Fruit fly (Drosophila melanogaster) whole organism, embryonic: Measurements from ENCODE around the gene mts.

Experiments used
- Awh ChIP-seq: fragments of 200-800 bp; sonication (Bioruptor generic); IDR thresholded peaks from 2 replicates; pipeline ENCODE4, ENCODE4 v1.3.6; 2022; ENCODE audit warnings: missing biosample characterization, missing genetic modification characterization
- CG10209 ChIP-seq: fragments of 200-800 bp; sonication (Bioruptor generic); optimal IDR thresholded peaks from 3 replicates; lab custom pipeline; 2017; ENCODE audit warnings: missing biosample characterization, mild to moderate bottlenecking, missing genetic modification characterization, missing genetic modification reagents
- CG10543 ChIP-seq: fragments of 200-800 bp; sonication (Bioruptor generic); optimal IDR thresholded peaks from 3 replicates; lab custom pipeline; 2017; ENCODE audit warnings: missing biosample characterization, mild to moderate bottlenecking, missing genetic modification characterization, moderate library complexity
- CG10654 ChIP-seq: fragments of 200-800 bp; sonication (Bioruptor generic); optimal IDR thresholded peaks from 2 replicates; lab custom pipeline; 2016; ENCODE audit warnings: missing biosample characterization, missing genetic modification characterization
- CG13287 ChIP-seq: fragments of 200-800 bp; sonication (Bioruptor generic); IDR thresholded peaks from 2 replicates; pipeline ENCODE4 v1.3.6; 2022; ENCODE audit warnings: missing biosample characterization, missing genetic modification characterization; ENCODE audit not compliant: partially characterized antibody
- CG14050 ChIP-seq: fragments of 200-800 bp; sonication (Bioruptor generic); IDR thresholded peaks from 3 replicates; pipeline ENCODE4 v1.3.6; 2022; ENCODE audit warnings: missing biosample characterization, missing genetic modification characterization
- CG14710 ChIP-seq: fragments of 200-800 bp; sonication (Bioruptor generic); optimal IDR thresholded peaks from 3 replicates; lab custom pipeline; 2019; ENCODE audit warnings: missing biosample characterization, mild to moderate bottlenecking, missing genetic modification characterization, moderate library complexity
- CG1529 ChIP-seq: fragments of 200-800 bp; sonication (Bioruptor generic); optimal IDR thresholded peaks from 3 replicates; lab custom pipeline; 2018; ENCODE audit warnings: missing biosample characterization, missing genetic modification characterization
- CG15479 ChIP-seq: fragments of 200-800 bp; sonication (Bioruptor generic); optimal IDR thresholded peaks from 3 replicates; lab custom pipeline; 2019; ENCODE audit warnings: missing biosample characterization, mild to moderate bottlenecking, missing genetic modification characterization, moderate library complexity
- CG1603 ChIP-seq: fragments of 200-800 bp; sonication (Bioruptor generic); optimal IDR thresholded peaks from 2 replicates; lab custom pipeline; 2019; ENCODE audit warnings: missing biosample characterization, mild to moderate bottlenecking, missing genetic modification characterization, moderate library complexity
- CG16779 ChIP-seq: fragments of 200-800 bp; sonication (Bioruptor generic); IDR thresholded peaks from 2 replicates; pipeline ENCODE4 v1.3.6; 2022; ENCODE audit warnings: missing biosample characterization, missing genetic modification characterization
- CG16863 ChIP-seq: fragments of 200-800 bp; sonication (Bioruptor generic); optimal IDR thresholded peaks from 3 replicates; lab custom pipeline; 2016; ENCODE audit warnings: missing biosample characterization, missing genetic modification characterization
- CG18599 ChIP-seq: fragments of 200-800 bp; sonication (Bioruptor generic); optimal IDR thresholded peaks from 3 replicates; lab custom pipeline; 2017; ENCODE audit warnings: missing biosample characterization, missing genetic modification characterization, mild to moderate bottlenecking, moderate library complexity, missing genetic modification reagents
- CG2889 ChIP-seq: fragments of 200-800 bp; sonication (Bioruptor generic); IDR thresholded peaks from 3 replicates; pipeline ENCODE4 v1.3.6; 2022; ENCODE audit warnings: missing biosample characterization, missing genetic modification characterization
- CG31365 ChIP-seq: fragments of 200-800 bp; sonication (Bioruptor generic); optimal IDR thresholded peaks from 2 replicates; lab custom pipeline; 2018; ENCODE audit warnings: missing biosample characterization, mild to moderate bottlenecking, missing genetic modification characterization
- CG4707 ChIP-seq: fragments of 200-800 bp; sonication (Bioruptor generic); optimal IDR thresholded peaks from 2 replicates; lab custom pipeline; 2018; ENCODE audit warnings: missing biosample characterization, mild to moderate bottlenecking, missing genetic modification characterization, moderate library complexity
- CG7271 ChIP-seq: fragments of 200-800 bp; sonication (Bioruptor generic); optimal IDR thresholded peaks from 2 replicates; lab custom pipeline; 2018; ENCODE audit warnings: missing biosample characterization, mild to moderate bottlenecking, missing genetic modification characterization, moderate library complexity
- CG9437 ChIP-seq: fragments of 200-800 bp; sonication (Bioruptor generic); optimal IDR thresholded peaks from 2 replicates; lab custom pipeline; 2018; ENCODE audit warnings: missing biosample characterization, mild to moderate bottlenecking, missing genetic modification characterization
- CG9609 ChIP-seq: fragments of 200-800 bp; sonication (Bioruptor generic); optimal IDR thresholded peaks from 3 replicates; lab custom pipeline; 2016; ENCODE audit warnings: missing biosample characterization, missing genetic modification characterization
- CG9727 ChIP-seq: fragments of 200-800 bp; sonication (Bioruptor generic); optimal IDR thresholded peaks from 3 replicates; lab custom pipeline; 2017; ENCODE audit warnings: missing biosample characterization, mild to moderate bottlenecking, missing genetic modification characterization
- CG9797 ChIP-seq: fragments of 200-800 bp; sonication (Bioruptor generic); optimal IDR thresholded peaks from 3 replicates; lab custom pipeline; 2018; ENCODE audit warnings: missing biosample characterization, mild to moderate bottlenecking, missing genetic modification characterization
- CTCF ChIP-seq: fragments of 200-800 bp; sonication (Bioruptor generic); optimal IDR thresholded peaks from 2 replicates; lab custom pipeline; 2017; ENCODE audit warnings: missing biosample characterization, mild to moderate bottlenecking, missing genetic modification characterization, moderate library complexity
- CkIIα-i1 ChIP-seq: fragments of 200-800 bp; sonication (Bioruptor generic); IDR thresholded peaks from 2 replicates; pipeline ENCODE4 v1.3.6; 2022; ENCODE audit warnings: missing biosample characterization, missing genetic modification characterization
- D19B ChIP-seq: fragments of 200-800 bp; sonication (Bioruptor generic); optimal IDR thresholded peaks from 2 replicates; lab custom pipeline; 2017; ENCODE audit warnings: missing biosample characterization, mild to moderate bottlenecking, missing genetic modification characterization
- Dip2 ChIP-seq: fragments of 200-800 bp; sonication (Bioruptor generic); IDR thresholded peaks from 2 replicates; pipeline ENCODE4 v1.3.6; 2022; ENCODE audit warnings: missing biosample characterization, missing genetic modification characterization
- Doc2 ChIP-seq: fragments of 200-800 bp; sonication (Bioruptor generic); IDR thresholded peaks from 2 replicates; pipeline ENCODE4 v1.3.6; 2022; ENCODE audit warnings: missing biosample characterization, missing genetic modification characterization
- Ets65A ChIP-seq: fragments of 200-800 bp; sonication (Bioruptor generic); peaks from one replicate; lab custom pipeline; 2016; ENCODE audit warnings: missing biosample characterization, missing genetic modification characterization
- HLH3B ChIP-seq: fragments of 200-800 bp; sonication (Bioruptor generic); IDR thresholded peaks from 2 replicates; pipeline ENCODE4 v1.3.6; 2022; ENCODE audit warnings: missing biosample characterization, missing genetic modification characterization
- Hmr ChIP-seq: fragments of 200-800 bp; sonication (Bioruptor generic); optimal IDR thresholded peaks from 3 replicates; lab custom pipeline; 2017; ENCODE audit warnings: mild to moderate bottlenecking, missing biosample characterization, missing genetic modification reagents, missing genetic modification characterization
- Mad ChIP-seq: fragments of 200-800 bp; sonication (Bioruptor generic); optimal IDR thresholded peaks from 2 replicates; lab custom pipeline; 2016; ENCODE audit warnings: missing biosample characterization, missing genetic modification characterization
- Opbp ChIP-seq: fragments of 200-800 bp; sonication (Bioruptor generic); IDR thresholded peaks from 3 replicates; pipeline ENCODE4 v1.3.6; 2022; ENCODE audit warnings: missing biosample characterization, missing genetic modification characterization; ENCODE audit not compliant: partially characterized antibody
- Poxn ChIP-seq: fragments of 200-800 bp; sonication (Bioruptor generic); IDR thresholded peaks from 2 replicates; pipeline ENCODE4 v1.3.6; 2022; ENCODE audit warnings: missing biosample characterization, missing genetic modification characterization
- Sry-β ChIP-seq: fragments of 200-800 bp; sonication (Bioruptor generic); optimal IDR thresholded peaks from 2 replicates; lab custom pipeline; 2018; ENCODE audit warnings: missing biosample characterization, mild to moderate bottlenecking, missing genetic modification characterization, moderate library complexity
- YL-1 ChIP-seq: fragments of 200-800 bp; sonication (Bioruptor generic); optimal IDR thresholded peaks from 3 replicates; lab custom pipeline; 2017; ENCODE audit warnings: missing biosample characterization, mild to moderate bottlenecking, missing genetic modification characterization
- ac ChIP-seq: fragments of 200-800 bp; sonication (Bioruptor generic); optimal IDR thresholded peaks from 3 replicates; lab custom pipeline; 2017; ENCODE audit warnings: missing biosample characterization, mild to moderate bottlenecking, missing genetic modification characterization
- az2 ChIP-seq: fragments of 200-800 bp; sonication (Bioruptor generic); optimal IDR thresholded peaks from 3 replicates; lab custom pipeline; 2016; ENCODE audit warnings: missing biosample characterization, missing genetic modification characterization
- btn ChIP-seq: fragments of 200-800 bp; sonication (Bioruptor generic); optimal IDR thresholded peaks from 2 replicates; lab custom pipeline; 2016; ENCODE audit warnings: missing biosample characterization, missing genetic modification characterization
- croc ChIP-seq: fragments of 200-800 bp; sonication (Bioruptor generic); conservative IDR thresholded peaks from 3 replicates; pipeline ENCODE4 v1.3.6; 2022; ENCODE audit warnings: missing biosample characterization, missing genetic modification characterization
- disco-r ChIP-seq: fragments of 200-800 bp; sonication (Bioruptor generic); optimal IDR thresholded peaks from 2 replicates; lab custom pipeline; 2016; ENCODE audit warnings: missing biosample characterization, missing genetic modification characterization
- dpn ChIP-seq, 2 experiments: fragments of 200-800 bp; sonication (Bioruptor generic); optimal IDR thresholded peaks; 3 replicates each; lab custom pipeline; 2016; ENCODE audit warnings: missing biosample characterization in 2 of 2, missing genetic modification characterization in 2 of 2
- jumu ChIP-seq: fragments of 200-800 bp; sonication (Bioruptor generic); optimal IDR thresholded peaks from 3 replicates; lab custom pipeline; 2016; ENCODE audit warnings: missing biosample characterization, missing genetic modification characterization
- kah ChIP-seq: fragments of 200-800 bp; sonication (Bioruptor generic); optimal IDR thresholded peaks from 2 replicates; lab custom pipeline; 2018; ENCODE audit warnings: missing biosample characterization, mild to moderate bottlenecking, missing genetic modification characterization
- klu ChIP-seq: fragments of 200-800 bp; sonication (Bioruptor generic); IDR thresholded peaks from 2 replicates; pipeline ENCODE4 v1.3.6; 2022; ENCODE audit warnings: missing biosample characterization, missing genetic modification characterization
- luna ChIP-seq: fragments of 200-800 bp; sonication (Bioruptor generic); optimal IDR thresholded peaks from 2 replicates; lab custom pipeline; 2016; ENCODE audit warnings: missing biosample characterization, missing genetic modification characterization
- onecut ChIP-seq: fragments of 200-800 bp; sonication (Bioruptor generic); IDR thresholded peaks from 2 replicates; pipeline ENCODE4 v1.3.6; 2022; ENCODE audit warnings: missing biosample characterization, missing genetic modification characterization
- salm ChIP-seq: fragments of 200-800 bp; sonication (Bioruptor generic); optimal IDR thresholded peaks from 2 replicates; lab custom pipeline; 2018; ENCODE audit warnings: missing biosample characterization, mild to moderate bottlenecking, missing genetic modification characterization
- sens-2 ChIP-seq: fragments of 200-800 bp; sonication (Bioruptor generic); IDR thresholded peaks from 2 replicates; pipeline ENCODE4 v1.3.6; 2022; ENCODE audit warnings: missing biosample characterization, missing genetic modification characterization
- so ChIP-seq: fragments of 200-800 bp; sonication (Bioruptor generic); IDR thresholded peaks from 3 replicates; pipeline ENCODE4 v1.3.6; 2022; ENCODE audit warnings: missing biosample characterization, missing genetic modification characterization
- ssp ChIP-seq: fragments of 200-800 bp; sonication (Bioruptor generic); IDR thresholded peaks from 2 replicates; pipeline ENCODE4 v1.3.6; 2022; ENCODE audit warnings: missing biosample characterization, missing genetic modification characterization
- stc ChIP-seq: fragments of 200-800 bp; sonication (Bioruptor generic); IDR thresholded peaks from 2 replicates; pipeline ENCODE4 v1.3.6; 2022; ENCODE audit warnings: missing biosample characterization, missing genetic modification characterization
- tna ChIP-seq: fragments of 200-800 bp; sonication (Bioruptor generic); IDR thresholded peaks from 2 replicates; pipeline ENCODE4 v1.3.6; 2022; ENCODE audit warnings: missing biosample characterization, missing genetic modification characterization; ENCODE audit not compliant: partially characterized antibody

The mts gene

dm6 chr2L:7782788-7783401 is 44.6 kb upstream of the mts start, which contains the start of gene Brd7-9 (continued):
- TF ChIP-seq CG1529 (GFP tag; lab: Kevin White, UChicago): peak; percentile 40
- TF ChIP-seq CG14710: peak; percentile 45
- TF ChIP-seq CTCF (GFP tag; lab: Kevin White, UChicago): peak; percentile 36
- TF ChIP-seq jumu (GFP tag; lab: Kevin White, UChicago): peak; percentile 65
- TF ChIP-seq CG2889 (GFP tag; lab: Robert Waterston, UW): peak; percentile 67; the same call in 1 of the 3 replicates
- TF ChIP-seq btn (GFP tag; lab: Kevin White, UChicago): peak; percentile 1
- TF ChIP-seq CG9797 (GFP tag; lab: Kevin White, UChicago): peak; percentile 73
- TF ChIP-seq CG10654: peak; percentile 71
- TF ChIP-seq Hmr (GFP tag; lab: Kevin White, UChicago): peak; percentile 73
- peak; percentile 73 for TF ChIP-seq onecut (GFP tag; lab: Robert Waterston, UW)
- TF ChIP-seq disco-r (GFP tag; lab: Kevin White, UChicago): peak; percentile 26
- TF ChIP-seq CG16863 (GFP tag; lab: Kevin White, UChicago): peak; percentile 49
- peak; percentile 79 for TF ChIP-seq CG18599
- TF ChIP-seq Ets65A: peak; percentile 89
- TF ChIP-seq HLH3B (GFP tag; lab: Robert Waterston, UW): peak; percentile 75
- peak; percentile 80 for TF ChIP-seq CG16779
- TF ChIP-seq CG9727 (GFP tag; lab: Kevin White, UChicago): peak; percentile 79
- TF ChIP-seq CG7271 (tag; lab: Kevin White, UChicago): no peak
- no peak for TF ChIP-seq CkIIα-i1 (GFP tag; lab: Robert Waterston, UW)
- no peak for TF ChIP-seq Opbp (GFP tag; lab: Robert Waterston, UW)
- TF ChIP-seq kah (GFP tag; lab: Kevin White, UChicago): peak; percentile 0
- TF ChIP-seq dpn (GFP tag; optimal IDR thresholded peaks at IDR 0.05; lab: Kevin White, UChicago): peak; percentile 60 to 78
- TF ChIP-seq CG31365 (tag; lab: Kevin White, UChicago): peak; percentile 48
- peak; percentile 74; the same call in 1 of the 2 replicates for TF ChIP-seq sens-2 (GFP tag; lab: Robert Waterston, UW)
- TF ChIP-seq Mad (GFP tag; lab: Kevin White, UChicago): no peak
- peak; percentile 88 for TF ChIP-seq YL-1 (GFP tag; lab: Kevin White, UChicago)
- TF ChIP-seq croc (GFP tag; lab: Robert Waterston, UW): peak; percentile 44
- TF ChIP-seq Sry-β (GFP tag; lab: Kevin White, UChicago): peak; percentile 10
- peak; percentile 83 for TF ChIP-seq stc (GFP tag; lab: Robert Waterston, UW)
- TF ChIP-seq Dip2 (GFP tag; lab: Robert Waterston, UW): no peak
- 0 out of 2 replicates have a peak, but pooled peaks have one; percentile 36 for TF ChIP-seq tna (GFP tag; lab: Robert Waterston, UW)
- no peak for TF ChIP-seq Doc2 (GFP tag; lab: Robert Waterston, UW)
- TF ChIP-seq CG9437 (GFP tag; lab: Kevin White, UChicago): peak; percentile 48
- no peak for TF ChIP-seq CG15479
- TF ChIP-seq salm (tag; lab: Kevin White, UChicago): peak; percentile 29
- no peak for TF ChIP-seq CG10543 (GFP tag; lab: Kevin White, UChicago)
- TF ChIP-seq klu: peak; percentile 47; the same call in 1 of the 2 replicates
- peak; percentile 39 for TF ChIP-seq CG9609
- peak; percentile 7 for TF ChIP-seq luna (GFP tag; lab: Kevin White, UChicago)
- TF ChIP-seq D19B (GFP tag; lab: Kevin White, UChicago): peak; percentile 59
- TF ChIP-seq CG10209 (GFP tag; lab: Kevin White, UChicago): peak; percentile 68
- peak; percentile 33; the same call in 1 of the 2 replicates for TF ChIP-seq ssp (GFP tag; lab: Robert Waterston, UW)
- TF ChIP-seq CG14050 (GFP tag; lab: Robert Waterston, UW): peak; percentile 77
- TF ChIP-seq az2: peak; percentile 70
- TF ChIP-seq CG4707 (GFP tag; lab: Kevin White, UChicago): peak; percentile 48
- peak; percentile 90 for TF ChIP-seq so
- peak; percentile 65 for TF ChIP-seq CG13287
- TF ChIP-seq CG1603: peak; percentile 79
- peak; percentile 82 for TF ChIP-seq Awh (GFP tag; lab: Robert Waterston, UW)
- 0 out of 2 replicates have a peak, but pooled peaks have one; percentile 14 for TF ChIP-seq Poxn (GFP tag; lab: Robert Waterston, UW)
- TF ChIP-seq ac (GFP tag; lab: Kevin White, UChicago): no peak
- TF ChIP-seq, all 482 proteins: peak for 366
